Fruit fly (Drosophila melanogaster): ENCODE data around the gene alph.

Gene alph

DNA sequence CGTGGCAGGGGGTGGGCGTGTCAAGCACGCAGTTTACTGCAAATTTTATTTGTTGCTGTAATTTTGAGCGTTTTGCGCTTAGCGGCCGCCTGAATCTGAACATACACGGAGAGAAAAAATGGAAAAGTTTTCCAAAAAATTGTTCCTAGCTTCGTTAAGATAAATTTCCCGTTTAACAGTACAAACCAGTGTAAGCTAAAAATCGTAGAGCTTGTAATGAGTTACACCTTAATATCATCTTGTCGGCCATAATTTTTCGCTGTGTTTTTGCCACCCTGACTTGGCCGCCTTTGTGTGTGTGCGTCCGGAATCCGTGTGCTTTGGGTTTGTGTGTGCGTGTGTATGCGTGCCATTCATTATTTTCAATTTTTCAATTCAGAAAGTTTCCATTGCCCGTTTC, 59.9 kb downstream of the alph start (continued):
- TF ChIP-seq H2.0 (GFP tag; IDR thresholded peaks at IDR 0.05): no peak
- peak; percentile 54 for TF ChIP-seq Xbp1 (GFP tag; optimal IDR thresholded peaks at IDR 0.05)
- no peak for TF ChIP-seq Poxn (GFP tag; IDR thresholded peaks at IDR 0.05)
- peak; percentile 30; the same call in 1 of the 2 replicates for TF ChIP-seq CG14441 (GFP tag; IDR thresholded peaks at IDR 0.05)
- no peak for TF ChIP-seq CG14014 (GFP tag; IDR thresholded peaks at IDR 0.05)
- TF ChIP-seq dan (GFP tag; IDR thresholded peaks at IDR 0.05): no peak
- no peak for TF ChIP-seq CG12744 (GFP tag; optimal IDR thresholded peaks at IDR 0.05)
- no peak for TF ChIP-seq fu2 (GFP tag; optimal IDR thresholded peaks at IDR 0.05)
- no peak for TF ChIP-seq CG1792 (GFP tag; optimal IDR thresholded peaks at IDR 0.05)
- peak; percentile 64 for TF ChIP-seq CG2678 (tag; optimal IDR thresholded peaks at IDR 0.05)
- TF ChIP-seq Fer1 (GFP tag; optimal IDR thresholded peaks at IDR 0.05): peak; percentile 74
- no peak for TF ChIP-seq CG7963 (GFP tag; IDR thresholded peaks at IDR 0.05; ENCODE audit: partially characterized antibody)
- TF ChIP-seq trem (tag; optimal IDR thresholded peaks at IDR 0.05): no peak
- TF ChIP-seq vnd (GFP tag; IDR thresholded peaks at IDR 0.05; ENCODE audit: partially characterized antibody): no peak
- no peak for TF ChIP-seq CG10565 (GFP tag; optimal IDR thresholded peaks at IDR 0.05)
- TF ChIP-seq ci (GFP tag; IDR thresholded peaks at IDR 0.05): peak; percentile 58; the same call in 1 of the 3 replicates
- no peak for TF ChIP-seq Hsf (GFP tag; optimal IDR thresholded peaks at IDR 0.05)
- TF ChIP-seq cad (GFP tag; optimal IDR thresholded peaks at IDR 0.05): no peak
- TF ChIP-seq CG3065 (GFP tag; optimal IDR thresholded peaks at IDR 0.05): no peak
- TF ChIP-seq CG30020 (tag; optimal IDR thresholded peaks at IDR 0.05): no peak
- no peak for TF ChIP-seq MTF-1 (GFP tag; optimal IDR thresholded peaks at IDR 0.05; ENCODE audit: borderline replicate concordance)
- no peak for TF ChIP-seq CG9437 (GFP tag; optimal IDR thresholded peaks at IDR 0.05)
- TF ChIP-seq CG12071 (GFP tag; optimal IDR thresholded peaks at IDR 0.05): peak; percentile 44
- no peak for TF ChIP-seq yki (optimal IDR thresholded peaks at IDR 0.05)
- TF ChIP-seq Hr78 (GFP tag; optimal IDR thresholded peaks at IDR 0.05): no peak
- no peak for TF ChIP-seq CG5245 (GFP tag; optimal IDR thresholded peaks at IDR 0.05)
- peak; percentile 18; the same call in 1 of the 2 replicates for TF ChIP-seq CG10366 (GFP tag; IDR thresholded peaks at IDR 0.05)
- TF ChIP-seq ATbp (GFP tag; optimal IDR thresholded peaks at IDR 0.05): peak; percentile 13
- TF ChIP-seq dm (GFP tag; optimal IDR thresholded peaks at IDR 0.05): no peak
- peak; percentile 41 for TF ChIP-seq scrt (GFP tag; optimal IDR thresholded peaks at IDR 0.05)
- no peak for TF ChIP-seq mirr (GFP tag; optimal IDR thresholded peaks at IDR 0.05)
- no peak for TF ChIP-seq ro (GFP tag; IDR thresholded peaks at IDR 0.05)
- no peak for TF ChIP-seq CG31388 (GFP tag; optimal IDR thresholded peaks at IDR 0.05)
- no peak for TF ChIP-seq trh (GFP tag; optimal IDR thresholded peaks at IDR 0.05)
- no peak for TF ChIP-seq fd64A (GFP tag; optimal IDR thresholded peaks at IDR 0.05)
- no peak for TF ChIP-seq CG17802 (tag; optimal IDR thresholded peaks at IDR 0.05)
- TF ChIP-seq wor (GFP tag; IDR thresholded peaks at IDR 0.05): no peak
- peak; percentile 14 for TF ChIP-seq CG12659 (GFP tag; optimal IDR thresholded peaks at IDR 0.05)
- TF ChIP-seq Doc3 (GFP tag; IDR thresholded peaks at IDR 0.05; ENCODE audit: partially characterized antibody): no peak
- TF ChIP-seq PHDP (tag; optimal IDR thresholded peaks at IDR 0.05): peak; percentile 20
- TF ChIP-seq cg (GFP tag; optimal IDR thresholded peaks at IDR 0.05): peak; percentile 3
- TF ChIP-seq nerfin-1 (tag; optimal IDR thresholded peaks at IDR 0.05): no peak
- TF ChIP-seq Six4 (GFP tag; optimal IDR thresholded peaks at IDR 0.05): no peak
- TF ChIP-seq knrl (GFP tag; IDR thresholded peaks at IDR 0.05; ENCODE audit: partially characterized antibody): no peak
- no peak for TF ChIP-seq pfk (GFP tag; optimal IDR thresholded peaks at IDR 0.05)
- no peak for TF ChIP-seq CG7928 (GFP tag; optimal IDR thresholded peaks at IDR 0.05)
- TF ChIP-seq bsh (GFP tag; optimal IDR thresholded peaks at IDR 0.05): no peak
- TF ChIP-seq HHEX (GFP tag; optimal IDR thresholded peaks at IDR 0.05): peak; percentile 29
- TF ChIP-seq disco-r (GFP tag; optimal IDR thresholded peaks at IDR 0.05): no peak
- TF ChIP-seq CG4707 (GFP tag; optimal IDR thresholded peaks at IDR 0.05): no peak
- no peak for TF ChIP-seq tup (GFP tag; optimal IDR thresholded peaks at IDR 0.05)

Data from whole organism, embryonic.